Fruit fly (Drosophila melanogaster) whole organism, prepupa: ENCODE data around the gene CG13920.

Experiments used
- Blimp-1 ChIP-seq: fragments of 200-800 bp; sonication (Bioruptor generic); optimal IDR thresholded peaks from 3 replicates; lab custom pipeline; 2017; ENCODE audit warnings: missing biosample characterization, missing genetic modification characterization, mild to moderate bottlenecking, moderate library complexity, missing genetic modification reagents
- CG16779 ChIP-seq: fragments of 200-800 bp; sonication (Bioruptor generic); optimal IDR thresholded peaks from 3 replicates; lab custom pipeline; 2017; ENCODE audit warnings: missing biosample characterization, mild to moderate bottlenecking, missing genetic modification characterization
- CG32006 ChIP-seq: fragments of 200-800 bp; sonication (Bioruptor generic); optimal IDR thresholded peaks from 3 replicates; lab custom pipeline; 2017; ENCODE audit warnings: missing biosample characterization, mild to moderate bottlenecking, missing genetic modification characterization
- CG6163 ChIP-seq: fragments of 200-800 bp; sonication (Bioruptor generic); IDR thresholded peaks from 3 replicates; pipeline ENCODE4 v1.3.6; 2022; ENCODE audit warnings: missing biosample characterization, missing genetic modification characterization
- CG6276 ChIP-seq: fragments of 200-800 bp; sonication (Bioruptor generic); optimal IDR thresholded peaks from 2 replicates; lab custom pipeline; 2017; ENCODE audit warnings: missing biosample characterization, mild to moderate bottlenecking, missing genetic modification characterization
- CG7368 ChIP-seq: fragments of 200-800 bp; sonication (Bioruptor generic); optimal IDR thresholded peaks from 3 replicates; lab custom pipeline; 2016; ENCODE audit warnings: missing biosample characterization, missing genetic modification characterization
- Eip78C ChIP-seq: fragments of 200-800 bp; sonication (Bioruptor generic); peaks from one replicate; lab custom pipeline; 2016; ENCODE audit warnings: missing biosample characterization, missing genetic modification characterization
- acj6 ChIP-seq: fragments of 200-800 bp; sonication (Bioruptor generic); optimal IDR thresholded peaks from 3 replicates; lab custom pipeline; 2016; ENCODE audit warnings: missing biosample characterization, missing genetic modification characterization
- dsx ChIP-seq: fragments of 200-800 bp; optimal IDR thresholded peaks from 3 replicates; lab custom pipeline; 2019; ENCODE audit warnings: missing biosample characterization, mild to moderate bottlenecking, missing genetic modification characterization, moderate library complexity; ENCODE audit not compliant: poor library complexity, severe bottlenecking
- topi ChIP-seq: fragments of 200-800 bp; sonication (Bioruptor generic); optimal IDR thresholded peaks from 3 replicates; lab custom pipeline; 2016; ENCODE audit warnings: missing biosample characterization, missing genetic modification characterization

dm6 chr3L:1649363-1649762 is 619 bp downstream of the CG13920 start:
- TF ChIP-seq Eip78C (GFP tag; lab: Kevin White, UChicago), result no peak
- TF ChIP-seq CG16779 (tag; lab: Kevin White, UChicago), result no peak
- no peak for TF ChIP-seq CG32006 (GFP tag; lab: Kevin White, UChicago)
- TF ChIP-seq CG7368 (GFP tag; lab: Kevin White, UChicago), result no peak
- TF ChIP-seq acj6 (GFP tag; lab: Kevin White, UChicago), result no peak
- no peak for TF ChIP-seq dsx
- TF ChIP-seq CG6163 (GFP tag; lab: Robert Waterston, UW), result no peak
- TF ChIP-seq Blimp-1 (GFP tag; lab: Kevin White, UChicago), result no peak
- no peak for TF ChIP-seq CG6276 (GFP tag; lab: Kevin White, UChicago)
- no peak for TF ChIP-seq topi (GFP tag; lab: Kevin White, UChicago)
